Fruit fly (Drosophila melanogaster): ENCODE measurements around the gene Eip74EF.

The Eip74EF gene

dm6 chr3L:17611864-17612505, 7.1 kb downstream of the Eip74EF start (continued):
- TF ChIP-seq Max (GFP tag; optimal IDR thresholded peaks at IDR 0.05) (peak; percentile 50), insv (GFP tag; optimal IDR thresholded peaks at IDR 0.05) (no peak), ranshi (GFP tag; IDR thresholded peaks at IDR 0.05) (no peak), CG16815 (GFP tag; optimal IDR thresholded peaks at IDR 0.05) (no peak), zf30C (GFP tag; optimal IDR thresholded peaks at IDR 0.05) (no peak), vvl (GFP tag; IDR thresholded peaks at IDR 0.05) (no peak; the same call in 1 of the 2 replicates), ato (GFP tag; IDR thresholded peaks at IDR 0.05; ENCODE audit: partially characterized antibody) (0 out of 2 replicates have a peak, but pooled peaks have one; percentile 46), Pdp1 (GFP tag; optimal IDR thresholded peaks at IDR 0.05) (peak in 1 of 2 experiments; percentile 83), Med (GFP tag) (peak; percentile 46), CG14860 (GFP tag; IDR thresholded peaks at IDR 0.05; ENCODE audit: partially characterized antibody) (0 out of 3 replicates have a peak, but pooled peaks have one; percentile 30), Atf6 (GFP tag; IDR thresholded peaks at IDR 0.05) (no peak), dm (GFP tag; optimal IDR thresholded peaks at IDR 0.05) (peak; percentile 89), Hey (tag; optimal IDR thresholded peaks at IDR 0.05) (peak; percentile 19), CG6654 (GFP tag; optimal IDR thresholded peaks at IDR 0.05) (peak; percentile 100), Sry-δ (GFP tag; optimal IDR thresholded peaks at IDR 0.05) (no peak), ci (GFP tag; IDR thresholded peaks at IDR 0.05) (peak; percentile 55; the same call in 1 of the 3 replicates), bbx (GFP tag; IDR thresholded peaks at IDR 0.05; ENCODE audit: partially characterized antibody) (peak; percentile 42; the same call in 1 of the 2 replicates), CG3847 (GFP tag; IDR thresholded peaks at IDR 0.05) (no peak), ham (GFP tag; IDR thresholded peaks at IDR 0.05) (no peak), caup (GFP tag; optimal IDR thresholded peaks at IDR 0.05; ENCODE audit: severe bottlenecking) (no peak), Ravus (GFP tag; IDR thresholded peaks at IDR 0.05) (no peak), Spps (tag; optimal IDR thresholded peaks at IDR 0.05) (no peak), twi (tag; optimal IDR thresholded peaks at IDR 0.05) (no peak), Dip2 (GFP tag; IDR thresholded peaks at IDR 0.05) (no peak), fd64A (GFP tag; optimal IDR thresholded peaks at IDR 0.05) (no peak), yki (optimal IDR thresholded peaks at IDR 0.05) (peak; percentile 33), lola (GFP tag; optimal IDR thresholded peaks at IDR 0.05) (peak in 1 of 3 experiments; percentile 21), ro (GFP tag; IDR thresholded peaks at IDR 0.05) (no peak), cg (GFP tag; optimal IDR thresholded peaks at IDR 0.05) (peak; percentile 94), slou (GFP tag; optimal IDR thresholded peaks at IDR 0.05) (no peak), abd-A (tag; optimal IDR thresholded peaks at IDR 0.05) (no peak), Deaf1 (tag; optimal IDR thresholded peaks at IDR 0.05) (peak; percentile 84), Sin3A (optimal IDR thresholded peaks at IDR 0.05) (no peak), prd (optimal IDR thresholded peaks at IDR 0.05) (no peak), prd (GFP tag; IDR thresholded peaks at IDR 0.05) (0 out of 3 replicates have a peak, but pooled peaks have one; percentile 21), CG15514 (GFP tag; optimal IDR thresholded peaks at IDR 0.05) (no peak), Abd-B (GFP tag; optimal IDR thresholded peaks at IDR 0.05) (peak; percentile 3), CG31441 (GFP tag; IDR thresholded peaks at IDR 0.05) (no peak), CG34224 (GFP tag; IDR thresholded peaks at IDR 0.05; ENCODE audit: partially characterized antibody) (no peak), Drgx (GFP tag; IDR thresholded peaks at IDR 0.05) (peak; percentile 22; the same call in 1 of the 2 replicates), peb (GFP tag; IDR thresholded peaks at IDR 0.05) (no peak), knrl (GFP tag; IDR thresholded peaks at IDR 0.05; ENCODE audit: partially characterized antibody) (peak; percentile 44; the same call in 2 of the 3 replicates), Ptx1 (GFP tag; IDR thresholded peaks at IDR 0.05) (peak; percentile 18; the same call in 1 of the 2 replicates), kni (GFP tag; optimal IDR thresholded peaks at IDR 0.05) (peak; percentile 30), Dref (GFP tag; IDR thresholded peaks at IDR 0.05) (no peak), nmo (GFP tag; optimal IDR thresholded peaks at IDR 0.05) (peak; percentile 23), Bgb (GFP tag; IDR thresholded peaks at IDR 0.05; ENCODE audit: partially characterized antibody) (peak; percentile 37; the same call in 1 of the 2 replicates), CG15269 (tag; optimal IDR thresholded peaks at IDR 0.05) (no peak), wek (GFP tag; optimal IDR thresholded peaks at IDR 0.05) (no peak)
